Fruit fly (Drosophila melanogaster) whole organism, embryonic: ENCODE data around the gene Nup98-96.

Experiments used
- BEAF-32 ChIP-seq: fragments of 200-800 bp; sonication (Bioruptor generic); optimal IDR thresholded peaks from 3 replicates; lab custom pipeline; 2017; ENCODE audit warnings: missing biosample characterization, missing genetic modification characterization, mild to moderate bottlenecking, moderate library complexity, missing genetic modification reagents
- eve ChIP-seq, 2 experiments: fragments of >200 bp; optimal IDR thresholded peaks; 2 replicates each; lab custom pipeline; 2017; ENCODE audit warnings: missing biosample characterization in 2 of 2, missing genetic modification characterization in 2 of 2

dm6 chr3R:23763015-23763414 is 18.4 kb downstream of the Nup98-96 start, which contains the start of gene udt:
- no peak for TF ChIP-seq eve (GFP tag; optimal IDR thresholded peaks at IDR 0.05; lab: Kevin White, UChicago)
- peak; percentile 20 for TF ChIP-seq BEAF-32 (GFP tag; lab: Kevin White, UChicago)
